Worm (Caenorhabditis elegans): Measurements from ENCODE around the gene cyp-29A2.

- no peak for TF ChIP-seq unc-130 (GFP tag; optimal IDR thresholded peaks at IDR 0.05)
- no peak for TF ChIP-seq tbx-9 (tag; optimal IDR thresholded peaks at IDR 0.05; ENCODE audit: borderline replicate concordance)
- TF ChIP-seq nhr-179 (tag; optimal IDR thresholded peaks at IDR 0.05), result no peak
Observed at ce11 chrV:11252429-11252828, 35.0 kb downstream of the cyp-29A2 start, which contains the start of gene srsx-33.
